Fruit fly (Drosophila melanogaster) S2 (cell line): ENCODE measurements around the gene CG4880.

ENCODE experiments used
- CG8478 ChIP-seq: fragments of >200 bp; optimal IDR thresholded peaks from 2 replicates; lab custom pipeline; 2018
- CTCF ChIP-seq, 2 experiments: fragments of >200 bp; optimal IDR thresholded peaks; 2 replicates each; lab custom pipeline; 2018

dm6 chrX:16854746-16855145 is 31.9 kb upstream of the CG4880 start:
- TF ChIP-seq CTCF (optimal IDR thresholded peaks at IDR 0.05; lab: Kevin White, UChicago), result no peak
- TF ChIP-seq CG8478, result no peak
